Worm (Caenorhabditis elegans) whole organism, L4/young adult: ENCODE results near the gene ttc-36.

Source experiments
- W03F9.2 ChIP-seq: fragments of 150-350 bp; optimal IDR thresholded peaks from 2 replicates; lab custom pipeline; 2014; ENCODE audit warnings: missing biosample characterization, missing genetic modification characterization
- dao-5 ChIP-seq: sonication (generic microtip); optimal IDR thresholded peaks from 2 replicates; lab custom pipeline; 2016; ENCODE audit warnings: missing genotype, missing genetic modification characterization, moderate library complexity, missing compliant biosample characterization
- him-1 ChIP-seq: sonication (generic microtip); optimal IDR thresholded peaks from 2 replicates; lab custom pipeline; 2016; ENCODE audit warnings: missing genotype, missing genetic modification reagents, missing genetic modification characterization, missing compliant biosample characterization

The ttc-36 gene

DNA sequence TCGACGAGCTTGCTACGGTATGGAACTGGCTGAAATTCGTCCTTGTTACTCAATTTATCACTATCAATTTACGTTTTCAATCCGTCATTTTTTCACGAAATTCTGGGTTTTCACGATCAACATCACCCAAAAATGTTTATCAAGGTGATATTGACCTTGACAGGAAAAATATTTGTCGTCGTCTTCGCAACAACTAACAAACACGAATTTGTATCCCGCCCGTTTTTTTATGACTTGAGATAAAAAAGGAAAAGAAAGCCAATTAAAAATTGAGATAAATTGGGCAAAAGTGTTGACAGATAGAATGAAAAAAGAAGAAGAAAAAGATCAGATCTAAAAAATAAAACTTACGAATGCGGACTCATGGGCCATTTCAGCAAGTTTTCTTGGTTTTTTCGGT is 19.1 kb upstream of the ttc-36 start:
- no peak for TF ChIP-seq W03F9.2 (tag; lab: Kevin White, UChicago)
- no peak for TF ChIP-seq dao-5 (tag; lab: Kevin White, UChicago)
- TF ChIP-seq him-1 (tag; lab: Kevin White, UChicago), result no peak

DNA sequence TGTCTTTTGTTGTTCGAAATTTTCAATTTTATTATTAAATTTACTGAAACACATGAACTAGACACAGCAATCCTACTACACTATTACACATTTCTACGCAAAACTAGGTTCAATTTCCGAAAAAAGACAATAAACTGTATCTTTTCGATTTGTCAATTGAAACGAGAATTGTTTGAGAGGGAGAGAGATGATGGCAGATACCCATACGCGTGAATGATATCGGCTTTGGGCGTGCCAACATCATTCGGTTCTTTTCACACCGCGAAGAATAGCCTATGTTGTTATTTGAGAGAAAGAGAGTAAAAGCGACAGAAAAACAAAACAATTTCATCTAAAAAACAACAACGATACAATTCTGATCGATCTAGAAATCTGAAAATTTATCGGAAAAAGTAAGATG is 18.3 kb upstream of the ttc-36 start:
- no peak for TF ChIP-seq W03F9.2 (tag; lab: Kevin White, UChicago)
- TF ChIP-seq dao-5 (tag; lab: Kevin White, UChicago), result no peak
- TF ChIP-seq him-1 (tag; lab: Kevin White, UChicago), result no peak

DNA sequence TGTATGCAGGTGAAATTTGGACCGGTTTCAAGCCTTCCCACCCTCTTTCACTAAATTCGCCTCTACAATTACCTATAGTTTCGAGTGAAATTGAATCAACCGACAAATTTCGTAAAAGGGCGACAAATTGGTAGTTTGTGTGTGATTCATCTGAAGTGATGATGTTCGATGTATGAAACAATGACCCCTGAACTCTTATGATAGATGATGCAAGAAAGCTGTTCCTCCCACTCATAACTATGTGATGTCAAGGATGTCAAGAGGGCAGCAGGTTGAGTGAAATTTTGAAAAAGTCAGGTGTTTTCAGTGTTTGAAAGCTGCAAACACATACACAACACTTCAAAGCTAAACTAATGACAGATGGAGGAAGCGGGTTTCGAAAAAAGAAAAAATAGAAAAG is 17.5 kb upstream of the ttc-36 start:
- no peak for TF ChIP-seq W03F9.2 (tag; lab: Kevin White, UChicago)
- TF ChIP-seq him-1 (tag; lab: Kevin White, UChicago), result no peak
- TF ChIP-seq dao-5 (tag; lab: Kevin White, UChicago), result no peak

DNA sequence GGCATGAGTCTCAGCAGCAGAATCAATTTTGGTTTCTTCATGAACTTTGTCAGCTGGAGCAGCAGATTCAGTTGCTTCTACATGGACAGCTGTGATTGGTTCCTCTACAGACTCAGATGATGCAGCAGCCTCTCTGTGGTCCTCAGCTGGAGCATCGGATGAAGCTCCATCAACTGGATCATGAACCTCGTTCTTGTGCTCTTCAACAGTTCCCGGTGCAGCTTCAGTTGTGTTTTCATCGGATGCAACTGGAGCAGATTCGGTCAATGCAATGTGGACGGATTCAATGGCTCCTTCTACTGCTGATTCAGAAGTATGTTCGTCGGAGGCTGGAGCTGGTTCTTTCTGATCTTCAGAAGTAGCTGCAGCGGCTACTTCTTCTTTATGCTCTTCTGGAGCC is 15.6 kb upstream of the ttc-36 start:
- no peak for TF ChIP-seq W03F9.2 (tag; lab: Kevin White, UChicago)
- TF ChIP-seq dao-5 (tag; lab: Kevin White, UChicago), result no peak
- TF ChIP-seq him-1 (tag; lab: Kevin White, UChicago), result no peak

DNA sequence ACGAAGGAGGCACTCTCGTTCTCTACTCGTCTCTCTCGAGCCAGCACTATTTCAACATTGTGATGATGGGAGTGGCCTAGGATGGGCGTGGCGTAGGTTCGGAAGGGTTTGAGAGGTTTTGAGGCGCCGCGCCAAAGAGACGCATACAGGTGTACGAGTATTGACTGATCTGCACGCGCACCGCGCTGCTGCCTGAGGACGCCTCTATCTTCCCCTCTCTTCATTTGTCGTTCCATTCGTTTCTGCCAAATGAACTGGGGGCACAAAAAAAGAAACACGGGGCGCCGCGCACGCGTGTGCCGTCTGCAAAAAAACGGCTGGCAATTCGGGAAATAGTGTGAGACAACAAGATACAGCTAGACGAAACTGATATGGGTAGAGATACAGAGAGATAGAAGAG is 14.0 kb upstream of the ttc-36 start, which contains the start of gene lec-2:
TSS of gene lec-2 (minus strand) at position 171 of the 400 bp plus-strand sequence.
- no peak for TF ChIP-seq dao-5 (tag; lab: Kevin White, UChicago)
- no peak for TF ChIP-seq him-1 (tag; lab: Kevin White, UChicago)
- TF ChIP-seq W03F9.2 (tag; lab: Kevin White, UChicago), result no peak

DNA sequence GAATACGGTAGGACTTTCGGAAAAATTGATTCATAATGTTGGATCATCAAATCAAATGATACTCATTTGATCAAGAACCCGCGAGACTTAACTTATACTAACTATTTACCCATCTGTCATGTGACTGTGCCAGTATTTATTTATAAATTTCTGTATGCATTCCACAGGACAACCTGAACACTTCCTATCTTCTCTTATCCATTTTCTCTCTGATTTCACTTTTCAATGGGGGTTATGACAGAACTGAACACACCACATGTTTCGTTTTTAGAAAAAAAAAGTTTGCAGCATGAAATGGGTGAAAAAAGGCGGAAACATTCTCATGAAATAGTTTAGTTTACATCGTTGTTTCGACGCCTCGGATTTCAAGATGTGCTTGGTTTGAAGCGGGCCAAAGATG is 12.5 kb upstream of the ttc-36 start:
- TF ChIP-seq W03F9.2 (tag; lab: Kevin White, UChicago), result no peak
- no peak for TF ChIP-seq dao-5 (tag; lab: Kevin White, UChicago)
- TF ChIP-seq him-1 (tag; lab: Kevin White, UChicago), result no peak

DNA sequence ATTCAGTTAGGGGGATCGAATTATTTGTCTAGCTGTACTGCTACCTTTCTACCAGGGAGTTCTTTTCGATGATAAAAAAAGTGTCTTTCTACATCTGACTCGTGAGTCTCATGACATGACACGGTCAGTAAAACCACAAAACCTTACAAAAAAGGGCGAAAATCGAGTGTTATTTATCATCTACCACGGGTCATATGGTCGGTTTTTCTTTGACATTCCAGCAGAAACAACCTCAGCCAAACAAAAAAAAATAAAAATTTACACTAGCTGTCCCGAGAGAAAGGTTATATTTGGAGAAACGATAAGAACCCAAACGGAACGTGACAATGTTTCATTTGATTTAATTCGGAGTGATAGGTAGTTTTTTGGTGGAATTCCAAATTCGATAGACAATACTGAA is 10.3 kb upstream of the ttc-36 start:
- TF ChIP-seq him-1 (tag; lab: Kevin White, UChicago), result no peak
- no peak for TF ChIP-seq dao-5 (tag; lab: Kevin White, UChicago)
- TF ChIP-seq W03F9.2 (tag; lab: Kevin White, UChicago), result no peak

DNA sequence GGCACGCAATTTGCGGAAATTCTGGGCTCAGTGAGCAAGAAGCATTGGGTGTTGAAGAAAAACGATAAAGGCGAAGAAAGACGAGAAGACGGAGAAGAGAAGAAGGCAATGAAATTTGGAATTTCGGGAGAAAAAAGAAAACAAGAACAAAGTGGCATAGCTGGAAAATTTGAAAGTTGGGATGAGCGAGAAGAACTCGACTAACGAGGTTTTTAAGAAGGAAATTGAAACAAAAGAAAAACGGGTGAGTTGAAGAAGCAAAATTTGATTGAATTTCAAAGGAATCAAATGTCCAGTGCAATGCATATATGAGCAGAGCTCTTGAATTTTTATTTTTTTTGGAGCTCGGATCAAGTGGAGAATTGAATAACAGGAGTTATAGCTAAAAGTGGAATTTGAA is 8.2 kb upstream of the ttc-36 start:
- TF ChIP-seq dao-5 (tag; lab: Kevin White, UChicago) (no peak), him-1 (tag; lab: Kevin White, UChicago) (no peak), W03F9.2 (tag; lab: Kevin White, UChicago) (no peak)

DNA sequence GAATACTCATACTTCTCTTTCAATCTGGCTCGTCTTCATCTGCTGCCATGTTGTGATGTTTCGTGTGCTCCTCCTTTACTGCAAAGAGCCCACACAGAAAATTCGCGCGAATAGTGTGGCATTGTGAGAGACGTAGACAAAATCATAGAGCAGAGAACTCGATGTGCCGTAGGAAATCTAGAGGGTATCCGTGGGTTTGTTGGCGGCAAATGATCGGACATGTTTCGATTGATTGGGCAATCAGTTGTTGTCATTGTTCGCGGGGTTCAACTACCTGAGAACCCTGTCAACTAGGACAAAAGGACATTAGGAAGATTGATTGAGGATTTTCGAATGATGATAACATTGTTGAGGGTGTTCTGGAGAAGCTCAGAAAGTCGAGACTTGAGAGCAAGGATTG is 4.9 kb upstream of the ttc-36 start:
- TF ChIP-seq him-1 (tag; lab: Kevin White, UChicago) (no peak), dao-5 (tag; lab: Kevin White, UChicago) (no peak), W03F9.2 (tag; lab: Kevin White, UChicago) (no peak)

DNA sequence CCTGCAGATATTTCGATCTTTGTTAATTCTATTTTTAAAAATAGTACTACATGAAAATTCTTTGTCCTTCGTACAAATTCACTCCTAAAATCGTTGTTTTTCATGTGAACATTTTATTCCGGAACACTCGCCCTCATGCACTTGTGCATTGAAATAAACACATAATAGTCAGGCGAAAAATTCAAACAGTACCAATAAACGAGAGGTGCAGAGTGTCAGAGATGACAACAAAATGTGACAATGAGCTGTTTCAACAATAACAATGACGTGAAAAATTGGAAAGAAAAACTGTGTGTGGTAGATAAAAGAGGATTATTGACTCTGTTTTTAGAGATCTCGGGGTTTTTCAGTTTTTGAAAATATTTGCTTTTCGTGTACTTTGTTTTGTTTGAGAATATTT is 1.8 kb upstream of the ttc-36 start, which contains the start of gene F52H3.6:
TSS of gene F52H3.6 (minus strand) at position 228 of the 400 bp plus-strand sequence.
- TF ChIP-seq him-1 (tag; lab: Kevin White, UChicago) (no peak), W03F9.2 (tag; lab: Kevin White, UChicago) (no peak), dao-5 (tag; lab: Kevin White, UChicago) (no peak)

DNA sequence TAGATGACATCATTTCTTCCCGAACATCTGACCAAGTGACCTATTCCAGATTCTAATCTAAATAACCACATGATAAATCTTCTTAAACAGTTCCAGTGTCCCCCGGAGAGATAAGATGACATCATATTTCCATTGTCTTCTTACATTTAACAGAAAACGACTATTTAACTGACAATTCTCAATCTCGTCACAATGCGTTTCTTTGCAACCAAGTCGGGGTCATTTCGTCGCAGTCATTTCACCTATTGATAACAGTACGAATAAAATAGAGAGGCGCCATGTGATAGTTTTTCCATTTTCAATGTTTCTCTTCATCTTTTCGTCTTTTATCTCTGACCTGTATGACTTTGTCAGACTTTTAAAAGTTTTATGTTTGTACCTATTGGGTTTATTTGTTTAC is 946 bp upstream of the ttc-36 start:
- TF ChIP-seq W03F9.2 (tag; lab: Kevin White, UChicago), result no peak
- no peak for TF ChIP-seq dao-5 (tag; lab: Kevin White, UChicago)
- no peak for TF ChIP-seq him-1 (tag; lab: Kevin White, UChicago)

DNA sequence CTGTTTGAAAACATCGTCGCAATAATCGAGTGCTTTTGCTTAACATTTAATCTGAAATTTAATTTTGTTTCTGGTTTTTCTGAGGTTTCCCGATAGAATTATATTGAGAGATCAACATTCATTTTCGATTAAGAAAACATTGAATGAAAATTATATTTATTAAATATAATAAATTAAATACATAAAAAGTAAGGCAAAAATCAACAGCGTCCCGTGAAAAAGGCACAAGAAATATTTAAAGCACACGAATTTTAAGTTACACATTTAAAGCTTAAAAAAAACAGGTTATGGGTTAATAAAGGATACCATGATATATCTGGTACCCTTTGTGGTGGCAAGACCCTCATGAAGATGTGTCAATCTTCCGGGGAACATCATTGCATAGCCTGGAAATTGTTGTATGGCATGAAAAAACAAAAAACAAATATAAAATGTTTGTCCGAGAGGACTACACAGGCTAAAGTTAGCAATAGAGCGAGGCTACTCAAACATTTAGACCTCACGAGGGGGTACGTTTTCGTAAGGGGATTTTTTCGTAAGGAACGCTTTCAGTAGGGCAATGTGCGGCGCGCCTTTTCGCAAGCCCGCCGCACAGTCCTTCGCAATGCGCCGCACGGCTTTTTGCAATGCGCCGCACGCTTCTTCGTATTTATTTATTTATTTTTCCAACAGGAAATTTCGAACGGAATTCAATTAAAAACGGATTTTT is 3.3 kb downstream of the ttc-36 start, which contains the start of gene mtcu-2:
TSS of gene mtcu-2 (minus strand) at position 51 of the 709 bp plus-strand sequence.
- TF ChIP-seq W03F9.2 (tag; lab: Kevin White, UChicago), result peak; percentile 40

DNA sequence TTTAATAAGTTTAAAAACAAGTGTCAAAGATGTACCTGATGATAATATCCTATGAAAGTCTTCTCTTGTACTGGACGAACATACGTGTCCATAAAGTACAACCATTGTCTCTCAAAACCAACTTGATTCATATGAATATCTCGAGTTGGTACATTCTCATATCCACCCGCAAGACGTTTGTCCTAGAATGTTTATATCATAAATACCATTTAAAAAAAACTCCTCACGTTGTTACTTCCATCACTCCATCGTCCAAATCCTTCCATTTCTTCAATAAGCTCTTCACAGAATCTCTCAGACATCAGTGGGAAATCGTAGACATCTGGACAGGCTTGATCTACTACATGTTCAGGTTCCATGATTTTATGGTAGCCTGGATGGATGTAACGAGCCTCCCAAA is 5.4 kb downstream of the ttc-36 start:
- TF ChIP-seq him-1 (tag; lab: Kevin White, UChicago) (no peak), dao-5 (tag; lab: Kevin White, UChicago) (no peak), W03F9.2 (tag; lab: Kevin White, UChicago) (no peak)

DNA sequence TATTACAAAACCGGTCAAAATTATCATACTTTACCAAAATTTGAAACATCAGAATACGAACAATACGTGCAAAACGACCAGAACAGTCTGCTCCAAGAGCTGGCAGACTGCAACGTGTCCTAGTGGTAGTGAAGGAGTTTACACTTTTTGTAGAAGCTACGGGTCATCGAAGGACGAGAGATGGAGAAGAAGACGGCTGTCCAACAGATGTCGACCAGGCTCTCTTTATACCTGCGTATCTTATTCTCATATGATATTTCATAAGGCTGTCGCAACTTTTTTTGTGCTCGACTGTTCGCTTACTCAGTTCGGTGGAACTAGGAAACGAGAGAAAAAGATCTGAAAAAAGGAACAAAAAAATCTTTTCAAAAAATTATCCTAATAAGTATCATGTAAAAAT is 9.8 kb downstream of the ttc-36 start, which contains the start of gene let-268:
TSS of gene let-268 (minus strand) at position 182 of the 400 bp plus-strand sequence.
- no peak for TF ChIP-seq him-1 (tag; lab: Kevin White, UChicago)
- no peak for TF ChIP-seq W03F9.2 (tag; lab: Kevin White, UChicago)
- no peak for TF ChIP-seq dao-5 (tag; lab: Kevin White, UChicago)
